Worm (Caenorhabditis elegans) whole organism, L2 larva: Measurements from ENCODE around the gene htz-1.

Experiments used
- C34F6.9 ChIP-seq: fragments of 150-350 bp; optimal IDR thresholded peaks from 2 replicates; lab custom pipeline; 2014; ENCODE audit warnings: missing biosample characterization, missing genetic modification characterization
- F13H6.1 ChIP-seq: sonication (generic microtip); optimal IDR thresholded peaks from 2 replicates; lab custom pipeline; 2016; ENCODE audit warnings: missing genetic modification characterization, missing compliant biosample characterization
- R02D3.7 ChIP-seq: fragments of 150-350 bp; optimal IDR thresholded peaks from 2 replicates; lab custom pipeline; 2014; ENCODE audit warnings: missing biosample characterization, missing genetic modification characterization
- alr-1 ChIP-seq: fragments of 150-350 bp; optimal IDR thresholded peaks from 2 replicates; lab custom pipeline; 2014; ENCODE audit warnings: missing biosample characterization, missing genetic modification characterization
- aly-2 ChIP-seq: fragments of 150-350 bp; optimal IDR thresholded peaks from 2 replicates; lab custom pipeline; 2014; ENCODE audit warnings: missing biosample characterization, missing genetic modification characterization
- ama-1 ChIP-seq: fragments of 150-350 bp; optimal IDR thresholded peaks from 2 replicates; lab custom pipeline; 2018; ENCODE audit warnings: inconsistent platforms
- blmp-1 ChIP-seq: sonication (generic microtip); optimal IDR thresholded peaks from 2 replicates; lab custom pipeline; 2017; ENCODE audit warnings: missing genetic modification characterization, mild to moderate bottlenecking, missing compliant biosample characterization, antibody characterized with exemption, moderate library complexity; ENCODE audit not compliant: insufficient read depth
- ceh-16 ChIP-seq: fragments of 150-350 bp; optimal IDR thresholded peaks from 2 replicates; lab custom pipeline; 2014; ENCODE audit warnings: missing biosample characterization, missing genetic modification characterization
- ceh-82 ChIP-seq: fragments of 150-350 bp; optimal IDR thresholded peaks from 2 replicates; lab custom pipeline; 2014; ENCODE audit warnings: missing biosample characterization, missing genetic modification characterization
- crh-2 ChIP-seq: sonication (generic microtip); optimal IDR thresholded peaks from 2 replicates; lab custom pipeline; 2017; ENCODE audit warnings: missing biosample characterization, missing genetic modification characterization
- dmd-4 ChIP-seq: sonication (generic microtip); optimal IDR thresholded peaks from 2 replicates; lab custom pipeline; 2017; ENCODE audit warnings: missing biosample characterization, missing genetic modification characterization
- egl-27 ChIP-seq: sonication (generic microtip); optimal IDR thresholded peaks from 3 replicates; lab custom pipeline; 2017; ENCODE audit warnings: missing biosample characterization, missing genetic modification reagents, missing genetic modification characterization
- elt-1 ChIP-seq: fragments of 150-350 bp; optimal IDR thresholded peaks from 2 replicates; lab custom pipeline; 2014; ENCODE audit warnings: missing biosample characterization, missing genetic modification characterization
- elt-3 ChIP-seq: sonication (generic microtip); optimal IDR thresholded peaks from 2 replicates; lab custom pipeline; 2017; ENCODE audit warnings: missing biosample characterization, missing genetic modification characterization
- fos-1 ChIP-seq: fragments of 150-350 bp; optimal IDR thresholded peaks from 2 replicates; lab custom pipeline; 2014; ENCODE audit warnings: missing biosample characterization, missing genetic modification characterization
- lin-11 ChIP-seq: fragments of 150-350 bp; sonication (generic microtip); optimal IDR thresholded peaks from 2 replicates; lab custom pipeline; 2014; ENCODE audit warnings: missing biosample characterization, missing genetic modification characterization, inconsistent platforms, mixed read lengths
- lin-13 ChIP-seq: fragments of 150-350 bp; optimal IDR thresholded peaks from 2 replicates; lab custom pipeline; 2014; ENCODE audit warnings: missing biosample characterization, missing genetic modification reagents, missing genetic modification characterization
- mab-5 ChIP-seq: fragments of 150-350 bp; optimal IDR thresholded peaks from 2 replicates; lab custom pipeline; 2014; ENCODE audit warnings: missing biosample characterization, missing genetic modification characterization
- mbf-1 ChIP-seq: sonication (generic microtip); optimal IDR thresholded peaks from 2 replicates; lab custom pipeline; 2017; ENCODE audit warnings: missing biosample characterization, missing genetic modification characterization
- mdl-1 ChIP-seq, 2 experiments: fragments of 150-350 bp in 1 of 2; sonication (generic microtip) in 1 of 2; optimal IDR thresholded peaks; 2 replicates each; lab custom pipeline; 2017; ENCODE audit warnings: missing biosample characterization in 2 of 2, missing genetic modification characterization in 2 of 2
- nhr-11 ChIP-seq: fragments of 150-350 bp; optimal IDR thresholded peaks from 2 replicates; lab custom pipeline; 2014; ENCODE audit warnings: missing biosample characterization, missing genetic modification characterization
- nhr-12 ChIP-seq: fragments of 150-350 bp; optimal IDR thresholded peaks from 2 replicates; lab custom pipeline; 2014; ENCODE audit warnings: missing biosample characterization, missing genetic modification characterization
- nhr-129 ChIP-seq: fragments of 150-350 bp; optimal IDR thresholded peaks from 2 replicates; lab custom pipeline; 2014; ENCODE audit warnings: missing biosample characterization, missing genetic modification characterization
- nhr-21 ChIP-seq: fragments of 150-350 bp; optimal IDR thresholded peaks from 2 replicates; lab custom pipeline; 2014; ENCODE audit warnings: missing biosample characterization, missing genetic modification characterization
- nhr-23 ChIP-seq: fragments of 150-350 bp; optimal IDR thresholded peaks from 2 replicates; lab custom pipeline; 2014; ENCODE audit warnings: missing biosample characterization, missing genetic modification reagents, missing genetic modification characterization
- nhr-237 ChIP-seq: fragments of 150-350 bp; optimal IDR thresholded peaks from 2 replicates; lab custom pipeline; 2014; ENCODE audit warnings: missing biosample characterization, missing genetic modification characterization
- nhr-25 ChIP-seq: fragments of 150-350 bp; sonication (generic microtip); optimal IDR thresholded peaks from 3 replicates; lab custom pipeline; 2014; ENCODE audit warnings: missing biosample characterization, missing genetic modification characterization
- nhr-6 ChIP-seq: fragments of 150-350 bp; optimal IDR thresholded peaks from 2 replicates; lab custom pipeline; 2014; ENCODE audit warnings: missing biosample characterization, missing genetic modification characterization
- nhr-77 ChIP-seq: fragments of 150-350 bp; optimal IDR thresholded peaks from 2 replicates; lab custom pipeline; 2014; ENCODE audit warnings: missing biosample characterization, missing genetic modification characterization
- peb-1 ChIP-seq: fragments of 150-350 bp; optimal IDR thresholded peaks from 2 replicates; lab custom pipeline; 2014; ENCODE audit warnings: missing biosample characterization, missing genetic modification characterization
- sem-4 ChIP-seq: fragments of 150-350 bp; optimal IDR thresholded peaks from 2 replicates; lab custom pipeline; 2014; ENCODE audit warnings: missing biosample characterization, missing genetic modification reagents, missing genetic modification characterization
- sma-3 ChIP-seq: sonication (generic microtip); optimal IDR thresholded peaks from 2 replicates; lab custom pipeline; 2016; ENCODE audit warnings: missing genetic modification reagents, missing genetic modification characterization, missing compliant biosample characterization
- sma-9 ChIP-seq, 2 experiments: fragments of 150-350 bp in 1 of 2; sonication (generic microtip) in 1 of 2; optimal IDR thresholded peaks; 2 replicates each; lab custom pipeline; 2014 to 2016; ENCODE audit warnings: missing genetic modification characterization in 2 of 2, mild to moderate bottlenecking in 1 of 2, missing biosample characterization in 1 of 2, missing compliant biosample characterization in 1 of 2, missing genetic modification reagents in 1 of 2, moderate library complexity in 1 of 2
- snpc-4 ChIP-seq: fragments of 150-350 bp; optimal IDR thresholded peaks from 2 replicates; lab custom pipeline; 2014; ENCODE audit warnings: missing biosample characterization, missing genetic modification characterization
- unc-39 ChIP-seq: fragments of 150-350 bp; optimal IDR thresholded peaks from 2 replicates; lab custom pipeline; 2014; ENCODE audit warnings: missing biosample characterization, missing genetic modification characterization
- unc-62 ChIP-seq: fragments of 150-350 bp; optimal IDR thresholded peaks from 2 replicates; lab custom pipeline; 2014; ENCODE audit warnings: missing biosample characterization, missing genetic modification reagents, missing genetic modification characterization
- zag-1 ChIP-seq: fragments of 150-350 bp; optimal IDR thresholded peaks from 2 replicates; lab custom pipeline; 2014; ENCODE audit warnings: missing biosample characterization, missing genetic modification characterization
- ztf-1 ChIP-seq: fragments of 200-800 bp; sonication (Bioruptor generic); conservative IDR thresholded peaks from 2 replicates; pipeline ENCODE4 v1.3.6; 2022; ENCODE audit warnings: missing genetic modification characterization, missing compliant biosample characterization
- ztf-11 ChIP-seq: sonication (generic microtip); optimal IDR thresholded peaks from 2 replicates; lab custom pipeline; 2017; ENCODE audit warnings: missing biosample characterization, missing genetic modification characterization

htz-1 gene

ce11 chrIV:4429901-4430300 is 16.1 kb upstream of the htz-1 start, which contains the start of the genes str-185 and R08C7.5:
Gene str-185, minus strand, starts transcription at chrIV:4430001.
Gene R08C7.5, plus strand, starts transcription at chrIV:4430229.
- no peak for TF ChIP-seq lin-11 (tag; lab: Kevin White, UChicago)
- no peak for TF ChIP-seq ama-1 (lab: Kevin White, UChicago)
- no peak for TF ChIP-seq egl-27 (tag; lab: Kevin White, UChicago)
- TF ChIP-seq zag-1 (tag; lab: Kevin White, UChicago), result no peak
- TF ChIP-seq mab-5, result no peak
- TF ChIP-seq ztf-11 (tag; lab: Kevin White, UChicago), result no peak
- no peak for TF ChIP-seq nhr-6
- no peak for TF ChIP-seq R02D3.7
- TF ChIP-seq unc-39, result no peak
- TF ChIP-seq, all 48 proteins: peak for 0

DNA sequence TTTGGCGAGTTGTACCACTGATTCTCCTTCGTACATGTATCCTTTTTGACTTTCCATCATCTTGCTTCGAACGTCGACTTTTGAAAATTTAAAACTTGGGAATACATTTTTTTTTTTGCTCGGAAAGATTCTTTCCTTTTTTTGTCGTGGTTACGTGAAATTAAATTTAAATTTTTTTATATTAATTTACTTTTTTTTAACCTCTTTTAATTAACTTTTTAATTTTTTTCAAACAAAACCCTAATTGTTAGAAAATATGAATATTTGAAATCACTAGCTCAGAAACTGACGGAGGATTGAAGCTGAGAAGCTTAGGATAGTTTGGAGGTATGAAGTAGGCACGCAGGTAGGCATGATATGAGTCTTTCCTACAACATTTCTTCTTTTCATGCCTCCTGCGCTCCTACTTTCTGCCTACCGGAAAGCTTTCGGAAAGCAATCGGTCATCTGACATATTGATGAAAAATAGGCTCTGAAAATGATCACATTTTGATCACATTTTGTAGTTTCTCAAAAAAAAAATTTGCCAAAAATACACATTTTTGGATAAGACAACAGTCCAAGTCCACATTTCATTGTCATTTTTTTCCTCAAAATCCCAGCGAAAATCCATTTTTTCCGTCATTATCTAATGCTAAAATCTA is 11.5 kb upstream of the htz-1 start, which contains the start of the genes R08C7.8 and R08C7.4:
Gene R08C7.8 (minus strand): TSS at position 101 of the 644 bp plus-strand sequence.
Gene R08C7.4 (plus strand): TSS at position 594 of the 644 bp plus-strand sequence.
- TF ChIP-seq alr-1 (no peak), C34F6.9 (tag; lab: Kevin White, UChicago) (no peak), nhr-21 (tag; lab: Kevin White, UChicago) (no peak), snpc-4 (tag; lab: Kevin White, UChicago) (no peak)

- TF ChIP-seq sma-9 (GFP tag; optimal IDR thresholded peaks at IDR 0.05; lab: Kevin White, UChicago), result peak; percentile 45
- no peak for TF ChIP-seq sma-9 (tag; optimal IDR thresholded peaks at IDR 0.05; lab: Kevin White, UChicago)
- no peak for TF ChIP-seq mdl-1 (tag; optimal IDR thresholded peaks at IDR 0.05; lab: Kevin White, UChicago)
- TF ChIP-seq elt-1 (tag; lab: Kevin White, UChicago), result peak; percentile 51
- TF ChIP-seq sma-3 (GFP tag; lab: Kevin White, UChicago), result no peak
- TF ChIP-seq, all 48 proteins: peak for 2
Observed at ce11 chrIV:4437825-4438224, 8.2 kb upstream of the htz-1 start.

- no peak for TF ChIP-seq fos-1 (tag; lab: Kevin White, UChicago)
- TF ChIP-seq C34F6.9 (tag; lab: Kevin White, UChicago), result no peak
- TF ChIP-seq peb-1 (tag; lab: Kevin White, UChicago), result no peak
- TF ChIP-seq, all 48 proteins: peak for 0
Observed at ce11 chrIV:4439190-4439589, 6.8 kb upstream of the htz-1 start, which contains the start of gene fbxb-74. Gene fbxb-74, minus strand, starts transcription at chrIV:4439290.

ce11 chrIV:4441077-4441476 is 4.9 kb upstream of the htz-1 start, which contains the start of gene fbxb-75:
Gene fbxb-75, minus strand, starts transcription at chrIV:4441177.
- TF ChIP-seq lin-11 (tag; lab: Kevin White, UChicago), result no peak
- TF ChIP-seq sma-3 (GFP tag; lab: Kevin White, UChicago), result no peak
- TF ChIP-seq sma-9 (GFP tag; optimal IDR thresholded peaks at IDR 0.05; lab: Kevin White, UChicago), result no peak
- no peak for TF ChIP-seq sma-9 (tag; optimal IDR thresholded peaks at IDR 0.05; lab: Kevin White, UChicago)
- TF ChIP-seq nhr-21 (tag; lab: Kevin White, UChicago), result no peak
- TF ChIP-seq peb-1 (tag; lab: Kevin White, UChicago), result no peak
- TF ChIP-seq ztf-11 (tag; lab: Kevin White, UChicago), result no peak
- no peak for TF ChIP-seq lin-13
- TF ChIP-seq elt-1 (tag; lab: Kevin White, UChicago), result no peak
- TF ChIP-seq nhr-25 (tag; lab: Kevin White, UChicago), result no peak
- no peak for TF ChIP-seq snpc-4 (tag; lab: Kevin White, UChicago)
- no peak for TF ChIP-seq nhr-237 (tag; lab: Kevin White, UChicago)
- no peak for TF ChIP-seq blmp-1 (tag; lab: Kevin White, UChicago)
- no peak for TF ChIP-seq elt-3 (tag; lab: Kevin White, UChicago)
- no peak for TF ChIP-seq nhr-23
- TF ChIP-seq unc-62 (GFP tag; lab: Kevin White, UChicago), result no peak

- TF ChIP-seq sma-9 (GFP tag; optimal IDR thresholded peaks at IDR 0.05; lab: Kevin White, UChicago) (no peak), sma-9 (tag; optimal IDR thresholded peaks at IDR 0.05; lab: Kevin White, UChicago) (no peak), nhr-237 (tag; lab: Kevin White, UChicago) (no peak), dmd-4 (no peak), aly-2 (tag; lab: Kevin White, UChicago) (no peak), zag-1 (tag; lab: Kevin White, UChicago) (no peak), ceh-16 (no peak), F13H6.1 (no peak), elt-3 (tag; lab: Kevin White, UChicago) (no peak), nhr-25 (tag; lab: Kevin White, UChicago) (peak; percentile 8), egl-27 (tag; lab: Kevin White, UChicago) (no peak), nhr-11 (tag; lab: Kevin White, UChicago) (no peak), nhr-77 (tag; lab: Kevin White, UChicago) (no peak), ceh-82 (tag; lab: Kevin White, UChicago) (no peak), R02D3.7 (no peak), mab-5 (no peak), snpc-4 (tag; lab: Kevin White, UChicago) (no peak), lin-11 (tag; lab: Kevin White, UChicago) (no peak), ztf-1 (GFP tag; lab: Robert Waterston, UW) (no peak), crh-2 (tag; lab: Kevin White, UChicago) (peak; percentile 55), sem-4 (tag; lab: Kevin White, UChicago) (no peak), nhr-129 (peak; percentile 73), nhr-12 (tag; lab: Kevin White, UChicago) (no peak), mbf-1 (tag; lab: Kevin White, UChicago) (no peak), nhr-6 (no peak), nhr-23 (no peak), ztf-11 (tag; lab: Kevin White, UChicago) (no peak)
Observed at ce11 chrIV:4446884-4447283, 868 bp downstream of the htz-1 start.
